Worm (Caenorhabditis elegans): ENCODE data around the gene F38A1.6.

ce11 chrIV:1239686-1240085 lies 12.0 kb upstream of the F38A1.6 start, which contains the start of gene F38A1.8:
- TF ChIP-seq tbx-37 (GFP tag; conservative IDR thresholded peaks at IDR 0.05) (no peak), ets-7 (tag; optimal IDR thresholded peaks at IDR 0.05) (no peak), hmbx-1 (tag; optimal IDR thresholded peaks at IDR 0.05) (no peak), hmg-4 (GFP tag; optimal IDR thresholded peaks at IDR 0.05) (no peak), tra-4 (tag; optimal IDR thresholded peaks at IDR 0.05) (no peak)
